Worm (Caenorhabditis elegans): ENCODE measurements around the gene F52H2.15.
A peak's percentile ranks its signal among the peaks of the same experiment; 100 is the strongest.

Gene F52H2.15

ce11 chrX:2593703-2594102, 28.5 kb downstream of the F52H2.15 start, which contains the start of the genes nhr-40 and T03G6.7:
Gene nhr-40, plus strand, starts transcription at chrX:2594003.
Gene T03G6.7, plus strand, starts transcription at chrX:2594039.
- TF ChIP-seq ceh-22 (tag; optimal IDR thresholded peaks at IDR 0.05) = no peak
- no peak for TF ChIP-seq rnt-1 (tag; optimal IDR thresholded peaks at IDR 0.05)
- no peak for TF ChIP-seq sox-4 (tag; optimal IDR thresholded peaks at IDR 0.05)
- no peak for TF ChIP-seq ceh-2 (tag; optimal IDR thresholded peaks at IDR 0.05)
- no peak for TF ChIP-seq gmeb-2 (tag; optimal IDR thresholded peaks at IDR 0.05)
- TF ChIP-seq unc-42 (tag; optimal IDR thresholded peaks at IDR 0.05) = no peak
- TF ChIP-seq pha-4 (tag; optimal IDR thresholded peaks at IDR 0.05) = no peak
- TF ChIP-seq unc-86 (tag; optimal IDR thresholded peaks at IDR 0.05) = no peak
- TF ChIP-seq sox-2 (GFP tag; IDR thresholded peaks at IDR 0.05) = no peak
- no peak for TF ChIP-seq unc-55 (GFP tag; optimal IDR thresholded peaks at IDR 0.05)
- no peak for TF ChIP-seq tbx-2 (tag; optimal IDR thresholded peaks at IDR 0.05)
- TF ChIP-seq ceh-6 (GFP tag; optimal IDR thresholded peaks at IDR 0.05) = no peak
- no peak for TF ChIP-seq ama-1 (optimal IDR thresholded peaks at IDR 0.05)
- TF ChIP-seq pha-2 (tag; optimal IDR thresholded peaks at IDR 0.05) = no peak
- TF ChIP-seq Y22D7AL.16 (tag; optimal IDR thresholded peaks at IDR 0.05) = no peak
- no peak for TF ChIP-seq ceh-45 (GFP tag; IDR thresholded peaks at IDR 0.05)
- TF ChIP-seq fax-1 (tag; optimal IDR thresholded peaks at IDR 0.05) = no peak

- TF ChIP-seq dmd-4 (tag; optimal IDR thresholded peaks at IDR 0.05; ENCODE audit: borderline replicate concordance) (no peak), unc-55 (GFP tag; optimal IDR thresholded peaks at IDR 0.05) (peak; percentile 35), nhr-11 (tag; optimal IDR thresholded peaks at IDR 0.05) (no peak), unc-42 (tag; optimal IDR thresholded peaks at IDR 0.05) (no peak), unc-3 (GFP tag; conservative IDR thresholded peaks at IDR 0.05) (no peak), unc-3 (tag; optimal IDR thresholded peaks at IDR 0.05) (no peak), nfya-1 (tag; optimal IDR thresholded peaks at IDR 0.05) (no peak), ceh-18 (tag; optimal IDR thresholded peaks at IDR 0.05) (peak; percentile 39), ceh-9 (tag; optimal IDR thresholded peaks at IDR 0.05) (no peak), hlh-13 (GFP tag; optimal IDR thresholded peaks at IDR 0.05) (no peak)
These were observed 30.0 kb downstream of the F52H2.15 start for ce11 chrX:2595027-2595756.

- TF ChIP-seq zip-5 (tag; optimal IDR thresholded peaks at IDR 0.05) (no peak), ceh-22 (tag; optimal IDR thresholded peaks at IDR 0.05) (no peak), T23F11.4 (GFP tag; optimal IDR thresholded peaks at IDR 0.05) (no peak), ztf-16 (tag; optimal IDR thresholded peaks at IDR 0.05) (no peak), unc-86 (tag; optimal IDR thresholded peaks at IDR 0.05) (no peak), ceh-19 (GFP tag; optimal IDR thresholded peaks at IDR 0.05) (no peak), hlh-30 (tag; optimal IDR thresholded peaks at IDR 0.05; ENCODE audit: insufficient read depth) (no peak), syd-9 (tag; optimal IDR thresholded peaks at IDR 0.05) (no peak), pha-4 (tag; optimal IDR thresholded peaks at IDR 0.05) (no peak), ceh-6 (GFP tag; optimal IDR thresholded peaks at IDR 0.05) (no peak), K02D7.2 (tag; optimal IDR thresholded peaks at IDR 0.05) (no peak), rnt-1 (tag; optimal IDR thresholded peaks at IDR 0.05) (no peak), dve-1 (tag; optimal IDR thresholded peaks at IDR 0.05) (no peak), pha-2 (tag; optimal IDR thresholded peaks at IDR 0.05) (no peak), mec-3 (tag; optimal IDR thresholded peaks at IDR 0.05; ENCODE audit: borderline replicate concordance) (no peak)
These were observed 30.6 kb downstream of the F52H2.15 start for ce11 chrX:2595757-2596059.

ce11 chrX:2596605-2597004, 31.4 kb downstream of the F52H2.15 start:
- no peak for TF ChIP-seq hlh-30 (tag; optimal IDR thresholded peaks at IDR 0.05; ENCODE audit: insufficient read depth)
- TF ChIP-seq lim-6 (tag; optimal IDR thresholded peaks at IDR 0.05) = no peak
- TF ChIP-seq ceh-9 (tag; optimal IDR thresholded peaks at IDR 0.05) = no peak
- TF ChIP-seq ama-1 (optimal IDR thresholded peaks at IDR 0.05) = no peak
- TF ChIP-seq gmeb-2 (tag; optimal IDR thresholded peaks at IDR 0.05) = no peak
- TF ChIP-seq ztf-16 (tag; optimal IDR thresholded peaks at IDR 0.05) = no peak
